Fruit fly (Drosophila melanogaster): ENCODE results near the gene Raf.
A peak's percentile ranks its signal among the peaks of the same experiment; 100 is the strongest.

Gene Raf

dm6 chrX:2359845-2360244 lies 64.6 kb downstream of the Raf start (continued):
- TF ChIP-seq bsh (GFP tag; optimal IDR thresholded peaks at IDR 0.05): peak; percentile 11 to 88
- no peak for TF ChIP-seq Dip3 (GFP tag; optimal IDR thresholded peaks at IDR 0.05)
- no peak for TF ChIP-seq Jarid2 (GFP tag; optimal IDR thresholded peaks at IDR 0.05)
- no peak for TF ChIP-seq CG4404 (GFP tag; IDR thresholded peaks at IDR 0.05)
- TF ChIP-seq Nf-YA (GFP tag; IDR thresholded peaks at IDR 0.05): no peak
- no peak for TF ChIP-seq CG12071 (GFP tag; optimal IDR thresholded peaks at IDR 0.05)
- no peak for TF ChIP-seq maf-S (GFP tag; optimal IDR thresholded peaks at IDR 0.05)
- TF ChIP-seq tgo (GFP tag; IDR thresholded peaks at IDR 0.05): 0 out of 3 replicates have a peak, but pooled peaks have one; percentile 22
- TF ChIP-seq Ravus (GFP tag; IDR thresholded peaks at IDR 0.05): no peak
- TF ChIP-seq CG1602 (GFP tag; optimal IDR thresholded peaks at IDR 0.05): no peak
- no peak for TF ChIP-seq Sox100B (GFP tag; optimal IDR thresholded peaks at IDR 0.05)
- TF ChIP-seq Ptx1 (GFP tag; IDR thresholded peaks at IDR 0.05): peak; percentile 56
- peak; percentile 52; the same call in 1 of the 2 replicates for TF ChIP-seq ranshi (GFP tag; IDR thresholded peaks at IDR 0.05)
- TF ChIP-seq CG12236 (GFP tag; optimal IDR thresholded peaks at IDR 0.05): no peak
- TF ChIP-seq CG9797 (GFP tag; optimal IDR thresholded peaks at IDR 0.05): no peak
- no peak for TF ChIP-seq CG8944 (GFP tag; optimal IDR thresholded peaks at IDR 0.05)
- no peak for TF ChIP-seq CG11696 (GFP tag; IDR thresholded peaks at IDR 0.05)
- TF ChIP-seq Fer2 (tag; optimal IDR thresholded peaks at IDR 0.05): no peak
- peak; percentile 66 for TF ChIP-seq lbe (GFP tag; optimal IDR thresholded peaks at IDR 0.05)
- no peak for TF ChIP-seq CG8089 (GFP tag; optimal IDR thresholded peaks at IDR 0.05)
- TF ChIP-seq Meics (GFP tag; optimal IDR thresholded peaks at IDR 0.05): no peak
- TF ChIP-seq az2 (GFP tag; optimal IDR thresholded peaks at IDR 0.05): no peak
- no peak for TF ChIP-seq CG17186 (GFP tag; optimal IDR thresholded peaks at IDR 0.05)
- TF ChIP-seq gem (tag; optimal IDR thresholded peaks at IDR 0.05): peak; percentile 42
- TF ChIP-seq odd (GFP tag; optimal IDR thresholded peaks at IDR 0.05): no peak
- TF ChIP-seq Dek (tag; optimal IDR thresholded peaks at IDR 0.05): no peak
- TF ChIP-seq CG12769 (tag; optimal IDR thresholded peaks at IDR 0.05): peak; percentile 28
- TF ChIP-seq nom (GFP tag; optimal IDR thresholded peaks at IDR 0.05): peak; percentile 88
- no peak for TF ChIP-seq CG13894 (tag; optimal IDR thresholded peaks at IDR 0.05)
- no peak for TF ChIP-seq HmgD (GFP tag; optimal IDR thresholded peaks at IDR 0.05)
- TF ChIP-seq Neu2 (GFP tag; optimal IDR thresholded peaks at IDR 0.05; ENCODE audit: borderline replicate concordance): no peak
- TF ChIP-seq CG14710 (tag; optimal IDR thresholded peaks at IDR 0.05): no peak
- TF ChIP-seq Elba2 (GFP tag; optimal IDR thresholded peaks at IDR 0.05): no peak
- no peak for TF ChIP-seq Antp (GFP tag; optimal IDR thresholded peaks at IDR 0.05)
- no peak for TF ChIP-seq Kr (GFP tag; optimal IDR thresholded peaks at IDR 0.05)
- TF ChIP-seq p53 (GFP tag; optimal IDR thresholded peaks at IDR 0.05): no peak
- peak; percentile 85 for TF ChIP-seq Med (GFP tag)
- no peak for TF ChIP-seq CG9817 (tag; optimal IDR thresholded peaks at IDR 0.05)
- no peak for TF ChIP-seq bab2 (GFP tag; optimal IDR thresholded peaks at IDR 0.05)
- TF ChIP-seq CG14667 (GFP tag; IDR thresholded peaks at IDR 0.05): no peak
- peak; percentile 17 for TF ChIP-seq CG2712 (tag; optimal IDR thresholded peaks at IDR 0.05)
- TF ChIP-seq hkb (optimal IDR thresholded peaks at IDR 0.05): no peak
- peak; percentile 55 for TF ChIP-seq hkb (GFP tag; IDR thresholded peaks at IDR 0.05)
- no peak for TF ChIP-seq CG8359 (GFP tag; optimal IDR thresholded peaks at IDR 0.05; ENCODE audit: borderline replicate concordance)
- no peak for TF ChIP-seq C15 (GFP tag; IDR thresholded peaks at IDR 0.05)
- no peak for TF ChIP-seq NK7.1 (GFP tag; optimal IDR thresholded peaks at IDR 0.05)
- TF ChIP-seq CG2199 (GFP tag; IDR thresholded peaks at IDR 0.05): no peak
- TF ChIP-seq gro (GFP tag; optimal IDR thresholded peaks at IDR 0.05): no peak
- no peak for TF ChIP-seq D19A (tag; optimal IDR thresholded peaks at IDR 0.05)
- TF ChIP-seq Hr51 (GFP tag; optimal IDR thresholded peaks at IDR 0.05): peak in 1 of 2 experiments; percentile 14
- TF ChIP-seq grau (tag; optimal IDR thresholded peaks at IDR 0.05): no peak
- TF ChIP-seq sr (GFP tag; IDR thresholded peaks at IDR 0.05): no peak; the same call in 2 of the 3 replicates
